Fruit fly (Drosophila melanogaster) ovary, adult (tissue): ENCODE measurements around the gene ArfGAP3.
"Not testable (repeated sequence)": the region's sequence is repeated elsewhere in the genome, so short reads cannot be mapped to it uniquely, and the experiment has no call there.

Experiments
- CG17801 ChIP-seq: fragments of 200-800 bp; optimal IDR thresholded peaks from 2 replicates; lab custom pipeline; 2019; ENCODE audit warnings: missing biosample characterization, mild to moderate bottlenecking, missing genetic modification characterization, moderate library complexity; ENCODE audit not compliant: partially characterized antibody

ArfGAP3 gene

dm6 chr3L:22720694-22721270 lies 3.4 kb upstream of the ArfGAP3 start, which contains the start of gene mael:
mael (plus strand) TSS chr3L:22721203.
- TF ChIP-seq CG17801 (GFP tag; lab: Kevin White, UChicago) = not testable (repeated sequence)

DNA sequence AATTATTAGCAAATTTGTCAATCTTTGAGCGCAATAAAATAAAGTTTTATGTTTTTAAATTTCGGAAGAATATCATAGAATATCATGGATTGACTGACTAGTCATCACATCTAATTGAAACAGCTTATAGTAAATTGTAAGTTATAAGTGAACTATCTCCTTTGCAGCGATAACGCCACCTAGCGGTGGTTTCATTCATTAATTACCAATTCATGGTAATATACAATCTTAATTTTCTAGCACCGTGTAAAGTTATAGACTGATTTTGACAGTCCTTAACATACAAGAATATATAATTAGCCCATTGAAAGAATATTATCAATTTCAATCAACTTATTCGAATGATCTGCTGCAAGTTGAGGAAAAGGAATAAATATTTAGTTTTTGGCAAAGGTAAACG lies 3.8 kb downstream of the ArfGAP3 start:
- TF ChIP-seq CG17801 (GFP tag; lab: Kevin White, UChicago) = no peak

DNA sequence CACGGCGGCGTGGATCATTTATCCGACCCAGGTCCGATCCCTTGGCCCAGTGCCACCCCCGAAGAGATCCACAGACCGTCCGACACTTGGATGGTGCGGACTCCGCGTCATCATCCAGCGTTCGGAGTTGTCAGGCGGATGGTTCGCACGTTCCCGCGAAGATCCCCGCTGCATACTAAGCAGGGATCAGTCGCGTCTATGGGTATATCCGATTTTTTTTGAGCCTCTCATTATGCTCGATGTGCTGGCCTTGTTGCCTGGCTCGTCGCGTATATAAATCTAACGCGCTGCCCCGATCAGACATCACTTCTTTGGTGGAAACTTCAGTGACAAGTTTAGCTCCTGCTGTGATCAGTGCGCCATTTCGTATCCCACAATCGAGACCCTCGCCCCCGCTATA lies 5.5 kb downstream of the ArfGAP3 start, which contains the start of gene CG11370:
Gene CG11370 (plus strand): TSS at position 301 of the 400 bp plus-strand sequence.
- no peak for TF ChIP-seq CG17801 (GFP tag; lab: Kevin White, UChicago)

dm6 chr3L:22699133-22699532 lies 18.2 kb downstream of the ArfGAP3 start, which contains the start of gene CG45116:
CG45116 (plus strand) TSS chr3L:22699433.
- no peak for TF ChIP-seq CG17801 (GFP tag; lab: Kevin White, UChicago)

- TF ChIP-seq CG17801 (GFP tag; lab: Kevin White, UChicago) = not testable (repeated sequence)
Observed at dm6 chr3L:22696930-22697329, 20.4 kb downstream of the ArfGAP3 start, which contains the start of gene CG32453. CG32453 (plus strand) TSS chr3L:22697230.

- TF ChIP-seq CG17801 (GFP tag; lab: Kevin White, UChicago) = no peak
Observed at dm6 chr3L:22695653-22696052, 21.7 kb downstream of the ArfGAP3 start, which contains the start of gene CG14452. CG14452 (plus strand) TSS chr3L:22695953.

DNA sequence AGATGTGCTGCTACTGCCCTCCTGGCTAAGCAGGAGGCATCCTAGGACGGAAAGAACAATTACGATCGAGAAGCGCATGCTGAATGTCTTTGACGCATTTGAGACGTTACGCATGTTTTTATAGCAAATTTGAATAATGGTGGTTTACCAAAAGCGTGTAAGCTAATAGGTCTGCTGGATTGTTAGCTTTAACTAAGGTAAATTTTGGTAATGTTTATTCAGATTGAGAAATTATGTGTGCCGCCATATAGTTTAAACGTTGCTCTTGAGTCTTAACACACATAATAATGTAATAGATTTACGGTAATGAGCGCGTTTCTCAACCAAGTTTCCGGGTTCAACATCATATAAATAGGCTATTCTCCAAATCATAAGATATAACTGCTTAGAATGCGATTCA lies 23.7 kb downstream of the ArfGAP3 start, which contains the start of the genes CG12546 and CG14453:
Gene CG12546 (minus strand): TSS at position 101 of the 400 bp plus-strand sequence.
Gene CG14453 (plus strand): TSS at position 372 of the 400 bp plus-strand sequence.
- TF ChIP-seq CG17801 (GFP tag; lab: Kevin White, UChicago) = no peak

dm6 chr3L:22692428-22692827 lies 24.9 kb downstream of the ArfGAP3 start, which contains the start of gene CG14454:
CG14454 (minus strand) TSS chr3L:22692528.
- not testable (repeated sequence) for TF ChIP-seq CG17801 (GFP tag; lab: Kevin White, UChicago)

DNA sequence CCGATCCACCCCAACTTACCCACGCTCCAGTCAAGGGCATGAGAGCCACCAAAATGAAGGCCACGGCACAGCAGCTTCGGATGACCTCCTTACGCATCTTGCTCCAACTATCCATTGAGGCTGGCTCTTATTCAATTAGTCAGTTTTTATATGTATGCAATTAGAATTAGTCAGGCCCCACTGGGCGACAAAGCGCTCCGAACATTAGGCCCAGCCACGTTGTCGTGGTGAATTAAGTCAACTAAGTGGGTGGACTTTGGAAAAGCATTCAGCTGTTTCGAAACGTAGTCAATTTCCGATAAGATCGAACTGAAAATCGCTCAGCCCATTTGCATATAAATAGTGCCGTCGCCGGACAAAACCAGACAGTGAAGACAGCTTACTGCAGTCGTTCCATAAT lies 30.4 kb downstream of the ArfGAP3 start, which contains the start of the genes CG14455 and CG14456:
Gene CG14455 (minus strand): TSS at position 101 of the 400 bp plus-strand sequence.
Gene CG14456 (plus strand): TSS at position 236 of the 400 bp plus-strand sequence.
- no peak for TF ChIP-seq CG17801 (GFP tag; lab: Kevin White, UChicago)

- no peak for TF ChIP-seq CG17801 (GFP tag; lab: Kevin White, UChicago)
Observed at dm6 chr3L:22680932-22681331, 36.4 kb downstream of the ArfGAP3 start.

- no peak for TF ChIP-seq CG17801 (GFP tag; lab: Kevin White, UChicago)
Observed at dm6 chr3L:22671699-22672276, 45.6 kb downstream of the ArfGAP3 start.

- no peak for TF ChIP-seq CG17801 (GFP tag; lab: Kevin White, UChicago)
Observed at dm6 chr3L:22670174-22670573, 47.2 kb downstream of the ArfGAP3 start.

DNA sequence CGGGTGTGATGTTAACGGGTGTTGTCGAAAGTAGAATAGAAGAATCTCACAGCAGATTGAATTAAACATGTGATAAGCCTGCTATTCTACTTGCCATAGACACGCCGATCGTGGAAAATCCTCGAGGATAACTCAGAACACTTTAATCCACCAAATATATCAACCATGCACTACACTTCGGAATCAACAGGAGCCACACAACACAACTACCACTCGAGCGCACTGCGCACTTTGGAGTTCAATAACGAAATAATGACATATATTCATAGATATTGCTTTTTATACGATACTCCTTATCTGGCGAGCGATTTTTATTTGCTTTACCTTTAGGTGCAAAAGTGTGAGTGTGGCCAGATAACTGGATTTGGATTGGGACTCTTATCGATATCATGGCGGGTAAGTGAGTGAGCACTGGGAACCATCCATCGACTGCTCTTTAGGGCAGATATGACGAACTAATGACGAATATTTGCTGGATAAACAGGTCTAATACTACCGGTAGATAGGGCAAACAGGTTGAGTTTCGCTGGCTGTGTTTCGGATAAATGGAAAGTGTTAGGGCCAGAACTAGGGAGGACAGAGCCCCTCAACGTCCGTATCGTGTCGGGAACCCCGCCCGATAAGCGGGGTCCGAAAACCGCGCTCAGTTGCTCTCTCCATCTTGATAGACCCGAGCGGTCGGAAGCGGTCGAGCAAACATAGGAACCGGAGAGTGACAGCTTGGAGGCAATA lies 47.9 kb downstream of the ArfGAP3 start, which contains the start of gene Jhbp6:
Gene Jhbp6 (plus strand): TSS at position 682 of the 732 bp plus-strand sequence.
- TF ChIP-seq CG17801 (GFP tag; lab: Kevin White, UChicago) = no peak

- TF ChIP-seq CG17801 (GFP tag; lab: Kevin White, UChicago) = no peak
Observed at dm6 chr3L:22665110-22665509, 52.3 kb downstream of the ArfGAP3 start.
